Worm (Caenorhabditis elegans) whole organism, early embryonic: Measurements from ENCODE around the gene smc-5.

Experiments used
- B0310.2 ChIP-seq: sonication (generic microtip); optimal IDR thresholded peaks from 2 replicates; lab custom pipeline; 2016; ENCODE audit warnings: mild to moderate bottlenecking, missing genetic modification characterization, missing compliant biosample characterization
- F13C5.2 ChIP-seq: sonication (generic microtip); optimal IDR thresholded peaks from 2 replicates; lab custom pipeline; 2017; ENCODE audit warnings: mild to moderate bottlenecking, missing genetic modification characterization, inconsistent platforms, missing compliant biosample characterization
- aly-1 ChIP-seq: sonication (generic microtip); optimal IDR thresholded peaks from 2 replicates; lab custom pipeline; 2016; ENCODE audit warnings: missing genetic modification characterization, missing compliant biosample characterization
- ama-1 ChIP-seq: fragments of 150-350 bp; optimal IDR thresholded peaks from 2 replicates; lab custom pipeline; 2014
- ceh-13 ChIP-seq: fragments of 200-800 bp; sonication (Bioruptor generic); optimal IDR thresholded peaks from 2 replicates; lab custom pipeline; 2018; ENCODE audit warnings: mild to moderate bottlenecking, missing genetic modification characterization, missing compliant biosample characterization
- ceh-36 ChIP-seq: sonication (generic microtip); optimal IDR thresholded peaks from 2 replicates; lab custom pipeline; 2016; ENCODE audit warnings: missing genetic modification characterization, inconsistent platforms, missing compliant biosample characterization
- ets-7 ChIP-seq: sonication (generic microtip); optimal IDR thresholded peaks from 2 replicates; lab custom pipeline; 2016; ENCODE audit warnings: missing genotype, missing genetic modification characterization, missing compliant biosample characterization
- flt-1 ChIP-seq: fragments of 200-800 bp; sonication (Bioruptor generic); IDR thresholded peaks from 2 replicates; pipeline ENCODE4 v1.3.6; 2022; ENCODE audit warnings: missing genetic modification characterization, missing compliant biosample characterization
- hmbx-1 ChIP-seq: sonication (generic microtip); optimal IDR thresholded peaks from 2 replicates; lab custom pipeline; 2016; ENCODE audit warnings: mild to moderate bottlenecking, missing genetic modification characterization, missing compliant biosample characterization
- hmg-4 ChIP-seq: fragments of 200-800 bp; sonication (Bioruptor generic); optimal IDR thresholded peaks from 2 replicates; lab custom pipeline; 2018; ENCODE audit warnings: mild to moderate bottlenecking, missing genetic modification characterization, missing compliant biosample characterization
- hnd-1 ChIP-seq: sonication (generic microtip); optimal IDR thresholded peaks from 2 replicates; lab custom pipeline; 2016; ENCODE audit warnings: missing genetic modification characterization, missing compliant biosample characterization
- pes-1 ChIP-seq: fragments of 200-800 bp; sonication (Bioruptor generic); IDR thresholded peaks from 2 replicates; pipeline ENCODE4 v1.3.6; 2022; ENCODE audit warnings: missing genetic modification reagents, missing genetic modification characterization, missing compliant biosample characterization
- scrt-1 ChIP-seq: fragments of 200-800 bp; sonication (Bioruptor generic); IDR thresholded peaks from 2 replicates; pipeline ENCODE4 v1.3.6; 2022; ENCODE audit warnings: missing genetic modification characterization, missing compliant biosample characterization
- sea-1 ChIP-seq: fragments of 200-800 bp; sonication (Bioruptor generic); conservative IDR thresholded peaks from 2 replicates; pipeline ENCODE4 v1.3.6; 2022; ENCODE audit warnings: missing genetic modification characterization, missing compliant biosample characterization
- tbx-11 ChIP-seq: fragments of 200-800 bp; sonication (Bioruptor generic); IDR thresholded peaks from 2 replicates; pipeline ENCODE4 v1.3.6; 2022; ENCODE audit warnings: missing genetic modification characterization, missing compliant biosample characterization
- tbx-37 ChIP-seq: fragments of 200-800 bp; sonication (Bioruptor generic); conservative IDR thresholded peaks from 2 replicates; pipeline ENCODE4 v1.3.6; 2022; ENCODE audit warnings: missing genetic modification reagents, missing genetic modification characterization, missing compliant biosample characterization
- tra-4 ChIP-seq: sonication (generic microtip); optimal IDR thresholded peaks from 2 replicates; lab custom pipeline; 2017; ENCODE audit warnings: missing genetic modification characterization, missing compliant biosample characterization

Gene smc-5

DNA sequence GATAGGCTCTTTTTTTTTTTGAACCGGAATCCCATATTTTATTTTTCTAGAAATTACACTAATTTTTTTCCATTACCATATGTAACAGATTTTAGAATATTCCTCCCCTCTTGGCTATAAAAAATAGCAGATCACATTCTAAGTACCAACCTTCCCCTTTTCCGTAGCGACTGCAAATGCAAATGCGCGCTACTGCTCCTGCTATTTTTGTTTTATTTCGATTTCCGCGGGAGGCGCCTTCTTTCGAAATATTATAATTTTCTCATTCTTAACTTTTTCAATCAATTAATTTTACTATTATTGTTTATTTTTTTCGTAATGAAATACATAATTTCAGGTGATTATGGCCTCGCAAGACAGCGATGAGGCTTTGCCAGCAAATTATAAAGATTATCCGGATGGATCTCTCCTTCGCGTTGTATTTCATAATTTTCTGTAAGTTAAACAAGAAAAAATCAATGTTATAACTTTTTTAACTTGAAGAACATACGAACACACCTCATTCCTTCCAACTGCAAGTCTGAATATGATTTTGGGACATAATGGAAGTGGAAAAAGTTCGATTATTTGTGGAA, at the start of gene smc-5:
TSS of gene smc-5 (plus strand) at position 332 of the 575 bp plus-strand sequence.
- TF ChIP-seq ceh-13 (GFP tag; lab: Kevin White, UChicago) (no peak), hmbx-1 (tag; lab: Kevin White, UChicago) (no peak), pes-1 (GFP tag; lab: Robert Waterston, UW) (peak; percentile 46; the same call in 1 of the 2 replicates), F13C5.2 (peak; percentile 43)

DNA sequence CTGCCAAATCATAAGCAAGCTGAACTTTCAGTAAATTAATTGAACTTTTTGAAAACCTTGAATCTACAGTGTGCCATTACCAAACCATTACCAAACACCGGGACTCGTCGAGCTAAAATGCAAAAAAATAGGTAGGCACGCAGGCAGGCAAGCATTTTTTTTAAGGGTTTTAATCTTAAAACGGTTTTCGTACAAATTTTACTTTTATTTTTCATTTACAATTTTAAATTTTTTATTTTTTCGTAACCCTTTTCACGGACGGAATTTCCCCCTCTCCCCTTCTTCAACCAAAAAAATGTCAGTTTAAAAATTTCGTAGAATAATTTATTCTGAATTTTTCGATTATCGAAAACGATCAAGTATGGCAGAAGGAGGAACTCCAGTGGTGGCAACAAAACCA, 47.5 kb upstream of the smc-5 start, which contains the start of gene F59A6.2:
TSS of gene F59A6.2 (plus strand) at position 301 of the 400 bp plus-strand sequence.
- TF ChIP-seq ceh-13 (GFP tag; lab: Kevin White, UChicago) (no peak), hmbx-1 (tag; lab: Kevin White, UChicago) (no peak), tra-4 (tag; lab: Kevin White, UChicago) (no peak), F13C5.2 (no peak), scrt-1 (GFP tag; lab: Robert Waterston, UW) (no peak), sea-1 (GFP tag; lab: Robert Waterston, UW) (no peak), tbx-37 (GFP tag; lab: Robert Waterston, UW) (no peak), hmg-4 (GFP tag; lab: Kevin White, UChicago) (no peak)

DNA sequence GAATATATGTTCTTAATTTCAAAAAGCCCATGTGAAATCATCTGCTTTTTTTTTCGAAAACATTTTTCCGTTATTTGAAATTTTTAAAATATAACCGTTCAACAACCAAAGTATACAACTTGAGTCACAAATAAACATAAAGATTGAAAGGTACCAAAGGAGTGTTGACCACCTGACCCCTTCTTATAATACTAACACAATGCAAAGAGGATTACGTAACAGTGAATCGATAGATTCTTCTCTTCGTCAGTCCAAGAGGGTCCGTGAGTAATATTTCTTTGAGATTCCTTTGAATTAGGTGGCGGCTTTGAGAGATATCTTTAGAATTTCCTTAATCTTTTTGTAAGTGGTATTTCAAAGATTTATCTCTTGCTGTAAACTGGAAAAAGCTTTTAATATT, 45.8 kb upstream of the smc-5 start:
- TF ChIP-seq tbx-11 (GFP tag; lab: Robert Waterston, UW) (no peak), scrt-1 (GFP tag; lab: Robert Waterston, UW) (no peak), hnd-1 (no peak), tra-4 (tag; lab: Kevin White, UChicago) (no peak), ama-1 (lab: Kevin White, UChicago) (no peak), hmg-4 (GFP tag; lab: Kevin White, UChicago) (no peak), flt-1 (no peak)

DNA sequence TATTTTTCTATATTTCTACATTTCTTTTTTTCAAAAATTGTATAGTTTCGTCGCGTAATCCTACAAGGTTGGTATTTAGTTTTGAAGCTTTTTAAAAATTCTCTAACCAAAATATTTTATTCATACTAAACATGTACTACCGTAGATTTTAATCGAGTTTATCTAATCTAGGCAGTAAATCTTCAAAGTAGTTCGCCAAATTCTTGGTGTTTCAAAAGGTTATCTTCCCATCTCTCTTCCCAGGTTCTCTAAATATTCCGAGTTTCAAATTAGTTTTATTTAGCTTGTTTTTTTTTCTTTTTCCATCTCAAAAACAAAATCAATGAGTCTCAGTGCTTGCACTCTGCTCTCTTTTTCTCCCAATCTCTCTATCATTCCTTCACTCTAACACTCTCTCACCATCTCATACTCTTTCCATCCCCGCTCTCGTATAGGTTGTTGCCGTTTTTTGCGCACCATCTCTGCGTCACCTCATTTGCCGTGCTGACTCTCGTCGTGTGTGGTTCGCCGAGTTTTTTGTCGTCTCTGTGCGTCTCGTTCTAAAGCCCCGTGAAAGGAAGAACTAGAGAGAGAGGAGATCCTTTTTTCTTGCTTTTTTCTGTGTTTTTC, 44.8 kb upstream of the smc-5 start:
- TF ChIP-seq aly-1 (tag; lab: Kevin White, UChicago) (peak; percentile 42), tbx-11 (GFP tag; lab: Robert Waterston, UW) (no peak), hmg-4 (GFP tag; lab: Kevin White, UChicago) (peak; percentile 46)

DNA sequence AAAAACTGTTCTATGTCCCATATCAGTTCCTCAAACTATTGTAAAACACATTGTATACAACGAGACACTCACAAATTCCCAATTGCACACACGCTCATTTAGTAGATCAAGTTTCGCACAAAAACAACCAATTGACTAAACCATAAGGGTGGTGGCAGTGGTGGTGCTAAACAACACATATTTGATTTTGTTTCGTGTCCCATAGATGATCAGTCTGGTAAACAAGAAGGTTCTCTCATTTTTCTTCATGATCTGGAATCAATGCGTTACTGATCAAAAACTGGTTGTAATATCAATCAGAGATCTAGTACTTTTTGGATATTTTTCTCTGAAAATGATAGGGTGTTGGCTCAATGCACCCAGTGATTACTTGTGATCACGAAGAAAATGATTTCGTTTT, 43.3 kb upstream of the smc-5 start:
- TF ChIP-seq ceh-36, result no peak
- TF ChIP-seq hnd-1, result no peak
- TF ChIP-seq F13C5.2, result no peak
- no peak for TF ChIP-seq ets-7 (tag; lab: Kevin White, UChicago)
- no peak for TF ChIP-seq aly-1 (tag; lab: Kevin White, UChicago)
- TF ChIP-seq tbx-11 (GFP tag; lab: Robert Waterston, UW), result no peak
- no peak for TF ChIP-seq sea-1 (GFP tag; lab: Robert Waterston, UW)
- no peak for TF ChIP-seq hmbx-1 (tag; lab: Kevin White, UChicago)
- TF ChIP-seq ceh-13 (GFP tag; lab: Kevin White, UChicago), result no peak
- TF ChIP-seq B0310.2 (tag; lab: Kevin White, UChicago), result no peak
- no peak for TF ChIP-seq flt-1
- TF ChIP-seq tra-4 (tag; lab: Kevin White, UChicago), result no peak
- TF ChIP-seq ama-1 (lab: Kevin White, UChicago), result no peak
- no peak for TF ChIP-seq tbx-37 (GFP tag; lab: Robert Waterston, UW)
- no peak for TF ChIP-seq scrt-1 (GFP tag; lab: Robert Waterston, UW)
- TF ChIP-seq pes-1 (GFP tag; lab: Robert Waterston, UW), result no peak

DNA sequence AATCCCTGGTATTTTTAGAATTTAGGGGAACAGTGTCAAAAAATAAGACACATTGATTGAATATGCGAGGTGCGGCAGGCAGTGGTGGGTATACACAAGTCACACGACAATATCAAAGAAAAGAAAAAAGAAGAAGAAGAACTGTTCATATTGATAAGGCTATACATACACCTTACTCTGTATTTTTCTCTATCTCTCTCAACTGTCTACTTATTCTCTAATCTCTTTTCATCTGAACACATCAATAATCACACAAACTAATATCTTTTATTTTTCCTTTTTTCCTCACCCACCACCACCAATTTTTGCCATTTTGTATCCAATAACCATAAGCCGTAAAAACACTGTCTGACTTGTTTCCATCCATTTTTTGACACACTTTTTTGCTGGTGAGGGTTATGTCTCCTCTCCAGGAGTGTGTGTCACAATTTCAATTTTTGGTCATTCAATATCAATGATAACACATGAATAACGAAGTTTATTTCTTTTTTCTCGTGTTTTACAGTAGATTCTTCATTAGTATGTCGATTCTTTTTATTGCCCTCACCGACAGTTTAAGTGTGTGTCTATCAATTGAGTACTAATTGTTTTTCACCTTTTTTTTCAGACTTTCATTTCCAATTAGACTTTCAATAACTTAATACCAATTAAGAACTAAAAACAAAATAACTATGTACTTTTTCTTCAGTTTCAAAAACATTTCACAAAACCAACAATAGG, 42.4 kb upstream of the smc-5 start:
- TF ChIP-seq B0310.2 (tag; lab: Kevin White, UChicago) (no peak), F13C5.2 (no peak), aly-1 (tag; lab: Kevin White, UChicago) (no peak), ceh-13 (GFP tag; lab: Kevin White, UChicago) (no peak), hnd-1 (no peak)

DNA sequence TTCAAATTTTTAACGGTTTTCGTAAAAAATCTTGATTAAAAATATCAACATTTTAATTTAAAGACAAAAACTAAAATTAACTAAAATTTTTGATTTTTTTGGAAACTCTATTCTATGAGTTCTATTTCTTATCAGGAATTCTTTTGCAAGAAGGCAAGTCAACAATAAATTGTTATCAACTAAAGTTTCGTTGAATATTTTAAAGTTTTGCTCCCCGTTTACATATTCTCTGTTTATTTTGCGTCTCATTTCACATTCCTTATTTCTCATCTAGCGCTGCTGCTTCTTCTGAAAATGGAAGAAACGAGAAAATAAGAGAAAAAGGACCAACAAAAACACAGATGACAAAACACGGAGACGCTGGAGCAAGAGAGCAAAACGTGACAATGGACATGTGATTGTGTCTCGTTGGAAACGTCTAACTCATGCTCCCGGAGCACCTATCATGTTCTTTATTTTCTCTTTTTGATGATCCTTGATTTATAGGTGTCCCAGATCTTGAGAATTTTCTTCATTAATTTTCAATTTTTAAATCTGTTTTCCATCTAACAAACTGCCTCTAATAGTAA, 41.3 kb upstream of the smc-5 start:
- TF ChIP-seq flt-1 (no peak), scrt-1 (GFP tag; lab: Robert Waterston, UW) (no peak), tbx-37 (GFP tag; lab: Robert Waterston, UW) (no peak), pes-1 (GFP tag; lab: Robert Waterston, UW) (no peak), tra-4 (tag; lab: Kevin White, UChicago) (no peak), sea-1 (GFP tag; lab: Robert Waterston, UW) (no peak)

DNA sequence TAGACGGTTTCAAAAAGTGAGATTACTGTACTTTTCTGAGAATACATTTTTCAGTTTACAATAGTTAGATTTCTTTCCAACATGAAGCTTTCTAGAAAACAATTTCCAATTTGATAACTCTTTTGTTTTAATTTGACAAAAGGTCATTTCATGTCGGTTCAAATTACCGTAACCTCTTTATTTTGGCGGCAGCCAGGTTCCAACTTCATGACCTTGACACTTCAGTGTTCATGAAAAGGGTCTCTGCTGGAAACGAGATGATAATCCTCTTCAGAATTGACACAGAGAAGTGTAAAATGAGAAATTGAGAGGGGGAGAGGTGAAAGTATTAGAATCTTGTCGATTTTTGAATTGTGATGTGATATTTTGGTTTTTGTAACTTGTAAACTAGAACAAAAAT, 40.4 kb upstream of the smc-5 start:
- no peak for TF ChIP-seq hmbx-1 (tag; lab: Kevin White, UChicago)
- no peak for TF ChIP-seq tbx-11 (GFP tag; lab: Robert Waterston, UW)
- no peak for TF ChIP-seq sea-1 (GFP tag; lab: Robert Waterston, UW)
- no peak for TF ChIP-seq B0310.2 (tag; lab: Kevin White, UChicago)
- TF ChIP-seq pes-1 (GFP tag; lab: Robert Waterston, UW), result no peak
- TF ChIP-seq aly-1 (tag; lab: Kevin White, UChicago), result no peak
- no peak for TF ChIP-seq ets-7 (tag; lab: Kevin White, UChicago)
- no peak for TF ChIP-seq ama-1 (lab: Kevin White, UChicago)
